Fruit fly (Drosophila melanogaster) whole organism, adult: Measurements from ENCODE around the gene CG12605.

Source experiments
- CG11617 ChIP-seq: fragments of 200-800 bp; sonication (Bioruptor generic); optimal IDR thresholded peaks from 2 replicates; lab custom pipeline; 2017; ENCODE audit warnings: mild to moderate bottlenecking, missing biosample characterization, missing genetic modification reagents, missing genetic modification characterization
- CG12768 ChIP-seq: fragments of 200-800 bp; sonication (Bioruptor generic); optimal IDR thresholded peaks from 2 replicates; lab custom pipeline; 2017; ENCODE audit warnings: missing biosample characterization, missing genetic modification characterization, mild to moderate bottlenecking, moderate library complexity, missing genetic modification reagents
- CG14711 ChIP-seq: fragments of 200-800 bp; sonication (Bioruptor generic); optimal IDR thresholded peaks from 2 replicates; lab custom pipeline; 2018; ENCODE audit warnings: missing biosample characterization, mild to moderate bottlenecking, missing genetic modification characterization, moderate library complexity
- CG1620 ChIP-seq: fragments of 200-800 bp; sonication (Bioruptor generic); optimal IDR thresholded peaks from 2 replicates; lab custom pipeline; 2016; ENCODE audit warnings: missing biosample characterization, missing genetic modification characterization
- CG33017 ChIP-seq: fragments of 200-800 bp; sonication (Bioruptor generic); optimal IDR thresholded peaks from 2 replicates; lab custom pipeline; 2018; ENCODE audit warnings: missing biosample characterization, mild to moderate bottlenecking, missing genetic modification characterization, moderate library complexity
- CG5204 ChIP-seq: fragments of 200-800 bp; sonication (Bioruptor generic); optimal IDR thresholded peaks from 2 replicates; lab custom pipeline; 2016; ENCODE audit warnings: missing biosample characterization, missing genetic modification characterization
- CG7045 ChIP-seq: fragments of 200-800 bp; sonication (Bioruptor generic); optimal IDR thresholded peaks from 2 replicates; lab custom pipeline; 2017; ENCODE audit warnings: missing biosample characterization, mild to moderate bottlenecking, missing genetic modification characterization
- CG7101 ChIP-seq: fragments of 200-800 bp; sonication (Bioruptor generic); optimal IDR thresholded peaks from 2 replicates; lab custom pipeline; 2018; ENCODE audit warnings: missing biosample characterization, mild to moderate bottlenecking, missing genetic modification characterization, moderate library complexity
- Clk ChIP-seq: fragments of 200-800 bp; sonication (Bioruptor generic); optimal IDR thresholded peaks from 2 replicates; lab custom pipeline; 2017; ENCODE audit warnings: missing biosample characterization, missing genetic modification characterization
- Crg-1 ChIP-seq: fragments of 200-800 bp; sonication (Bioruptor generic); optimal IDR thresholded peaks from 2 replicates; lab custom pipeline; 2016; ENCODE audit warnings: missing biosample characterization, missing genetic modification characterization
- Hr96 ChIP-seq: fragments of 200-800 bp; sonication (Bioruptor generic); optimal IDR thresholded peaks from 2 replicates; lab custom pipeline; 2016; ENCODE audit warnings: missing biosample characterization, missing genetic modification characterization
- Mnt ChIP-seq: fragments of 200-800 bp; sonication (Bioruptor generic); optimal IDR thresholded peaks from 2 replicates; lab custom pipeline; 2016; ENCODE audit warnings: missing biosample characterization, mild to moderate bottlenecking, missing genetic modification characterization
- bab1 ChIP-seq: fragments of 200-800 bp; sonication (Bioruptor generic); optimal IDR thresholded peaks from 3 replicates; lab custom pipeline; 2019; ENCODE audit warnings: missing biosample characterization, mild to moderate bottlenecking, missing genetic modification characterization, moderate library complexity
- cic ChIP-seq: fragments of 200-800 bp; sonication (Bioruptor generic); optimal IDR thresholded peaks from 2 replicates; lab custom pipeline; 2017; ENCODE audit warnings: missing biosample characterization, mild to moderate bottlenecking, missing genetic modification characterization, moderate library complexity
- cnc ChIP-seq, 2 experiments: fragments of >200 bp; optimal IDR thresholded peaks; 2 replicates each; lab custom pipeline; 2017
- kay ChIP-seq: fragments of 200-800 bp; sonication (Bioruptor generic); peaks from one replicate; lab custom pipeline; 2016; ENCODE audit warnings: missing biosample characterization, missing genetic modification characterization, borderline replicate concordance
- ovo ChIP-seq: fragments of 200-800 bp; sonication (Bioruptor generic); optimal IDR thresholded peaks from 2 replicates; lab custom pipeline; 2016; ENCODE audit warnings: missing biosample characterization, missing genetic modification characterization
- pad ChIP-seq: fragments of 200-800 bp; sonication (Bioruptor generic); optimal IDR thresholded peaks from 3 replicates; lab custom pipeline; 2017; ENCODE audit warnings: missing biosample characterization, missing genetic modification characterization, mild to moderate bottlenecking, moderate library complexity, missing genetic modification reagents
- tj ChIP-seq: fragments of 200-800 bp; sonication (Bioruptor generic); optimal IDR thresholded peaks from 3 replicates; lab custom pipeline; 2017; ENCODE audit warnings: missing biosample characterization, mild to moderate bottlenecking, missing genetic modification characterization, moderate library complexity
- toe ChIP-seq: fragments of 200-800 bp; sonication (Bioruptor generic); optimal IDR thresholded peaks from 2 replicates; lab custom pipeline; 2016; ENCODE audit warnings: missing biosample characterization, missing genetic modification characterization

Gene CG12605

DNA sequence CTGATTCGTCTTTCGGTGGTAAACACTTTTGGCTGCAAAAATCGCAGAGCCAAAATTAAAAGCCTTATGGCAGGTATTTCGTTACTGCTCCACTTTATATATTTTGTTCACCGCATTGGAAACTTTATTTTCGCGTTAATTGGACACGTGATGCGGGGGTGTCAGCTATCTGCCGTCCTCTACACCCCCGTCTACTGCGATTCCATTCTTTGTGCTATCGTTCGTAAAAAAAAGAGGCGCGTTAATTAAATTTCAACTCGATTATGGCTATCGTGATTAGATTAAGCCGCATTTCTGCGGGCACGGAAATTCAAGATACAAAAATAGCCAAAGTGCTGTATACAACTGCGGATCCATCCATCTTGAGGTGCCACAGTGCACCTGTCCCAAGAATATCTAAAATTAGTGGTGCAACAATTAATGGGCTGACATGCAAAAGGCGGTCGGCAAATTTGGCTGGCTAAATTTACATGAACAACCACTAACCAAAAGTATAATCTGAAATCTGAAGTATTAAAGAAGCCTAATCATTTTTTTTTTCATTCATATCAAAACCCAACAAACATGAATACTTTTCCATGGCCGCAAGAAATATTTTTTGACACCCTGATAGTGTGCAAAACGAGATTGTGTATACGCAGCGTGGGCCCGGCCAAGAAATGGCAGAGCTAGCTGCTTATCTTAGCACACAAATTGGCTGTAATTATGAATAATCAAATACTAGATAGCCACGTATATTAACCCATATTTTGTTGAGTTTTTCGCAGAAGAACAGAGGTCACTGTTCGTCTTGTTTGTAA is 34.4 kb downstream of the CG12605 start:
- TF ChIP-seq Mnt (no peak), Hr96 (no peak), CG12768 (GFP tag; lab: Kevin White, UChicago) (no peak), kay (GFP tag; lab: Kevin White, UChicago) (no peak), cnc (optimal IDR thresholded peaks at IDR 0.05; lab: Kevin White, UChicago) (no peak), CG1620 (GFP tag; lab: Kevin White, UChicago) (no peak), toe (GFP tag; lab: Kevin White, UChicago) (no peak), CG14711 (no peak), pad (GFP tag; lab: Kevin White, UChicago) (no peak), CG11617 (GFP tag; lab: Kevin White, UChicago) (no peak), CG5204 (GFP tag; lab: Kevin White, UChicago) (no peak), ovo (no peak), bab1 (GFP tag; lab: Kevin White, UChicago) (no peak), cic (no peak), Crg-1 (GFP tag; lab: Kevin White, UChicago) (no peak), tj (GFP tag; lab: Kevin White, UChicago) (no peak), CG33017 (tag; lab: Kevin White, UChicago) (no peak), CG7045 (no peak), CG7101 (tag; lab: Kevin White, UChicago) (no peak), Clk (no peak)

- TF ChIP-seq cic (peak; percentile 68), CG1620 (GFP tag; lab: Kevin White, UChicago) (no peak)
Observed at dm6 chr3L:3928943-3929785, 35.4 kb downstream of the CG12605 start.

dm6 chr3L:3928205-3928942 is 36.2 kb downstream of the CG12605 start:
- TF ChIP-seq Hr96 = peak; percentile 97
- TF ChIP-seq CG7101 (tag; lab: Kevin White, UChicago) = peak; percentile 97
- peak; percentile 82 for TF ChIP-seq bab1 (GFP tag; lab: Kevin White, UChicago)
- peak; percentile 96 for TF ChIP-seq CG7045
- TF ChIP-seq cic = peak; percentile 94
- peak; percentile 88 for TF ChIP-seq pad (GFP tag; lab: Kevin White, UChicago)
- peak; percentile 90 for TF ChIP-seq CG14711
- peak; percentile 98 for TF ChIP-seq CG12768 (GFP tag; lab: Kevin White, UChicago)
- TF ChIP-seq CG1620 (GFP tag; lab: Kevin White, UChicago) = peak; percentile 95
- TF ChIP-seq kay (GFP tag; lab: Kevin White, UChicago) = peak; percentile 94
- TF ChIP-seq toe (GFP tag; lab: Kevin White, UChicago) = peak; percentile 92
- no peak for TF ChIP-seq cnc (optimal IDR thresholded peaks at IDR 0.05; lab: Kevin White, UChicago)
- peak; percentile 87 for TF ChIP-seq Mnt
- TF ChIP-seq CG11617 (GFP tag; lab: Kevin White, UChicago) = peak; percentile 98
- peak; percentile 92 for TF ChIP-seq ovo
- peak; percentile 94 for TF ChIP-seq CG33017 (tag; lab: Kevin White, UChicago)
- TF ChIP-seq CG5204 (GFP tag; lab: Kevin White, UChicago) = peak; percentile 96
- TF ChIP-seq Crg-1 (GFP tag; lab: Kevin White, UChicago) = peak; percentile 94
- TF ChIP-seq Clk = peak; percentile 97
- peak; percentile 99 for TF ChIP-seq tj (GFP tag; lab: Kevin White, UChicago)

DNA sequence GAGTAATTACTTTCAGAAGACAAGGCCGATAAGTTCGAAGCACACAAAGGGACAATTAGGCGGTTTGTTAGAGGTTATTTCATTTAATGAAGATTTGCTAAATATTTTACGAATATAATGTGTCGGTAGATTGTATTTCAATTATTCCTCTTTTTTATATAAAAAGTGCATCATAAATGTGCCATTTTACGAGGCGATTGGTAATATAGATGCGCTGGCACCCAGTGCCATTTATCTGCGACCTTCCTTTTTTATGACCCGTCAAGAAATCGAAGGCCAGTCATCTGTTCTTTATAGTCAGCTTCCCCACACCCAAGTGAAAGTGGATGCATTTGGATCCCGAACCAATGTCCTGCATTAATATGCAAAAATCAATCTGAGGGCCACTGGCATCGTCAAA is 37.1 kb downstream of the CG12605 start:
- TF ChIP-seq tj (GFP tag; lab: Kevin White, UChicago) (no peak), bab1 (GFP tag; lab: Kevin White, UChicago) (no peak), kay (GFP tag; lab: Kevin White, UChicago) (no peak), CG14711 (no peak), CG33017 (tag; lab: Kevin White, UChicago) (no peak), toe (GFP tag; lab: Kevin White, UChicago) (no peak), CG7101 (tag; lab: Kevin White, UChicago) (no peak)

dm6 chr3L:3926191-3926765 is 38.3 kb downstream of the CG12605 start:
- TF ChIP-seq CG14711 (no peak), toe (GFP tag; lab: Kevin White, UChicago) (no peak), Crg-1 (GFP tag; lab: Kevin White, UChicago) (no peak), kay (GFP tag; lab: Kevin White, UChicago) (no peak), Mnt (peak; percentile 10), pad (GFP tag; lab: Kevin White, UChicago) (peak; percentile 92), tj (GFP tag; lab: Kevin White, UChicago) (peak; percentile 54), CG1620 (GFP tag; lab: Kevin White, UChicago) (no peak), Clk (no peak), ovo (peak; percentile 34), cnc (optimal IDR thresholded peaks at IDR 0.05; lab: Kevin White, UChicago) (peak in 1 of 2 experiments; percentile 65), cic (peak; percentile 44)
